Fruit fly (Drosophila melanogaster) Kc167 (cell line): ENCODE measurements around the gene CG14722.

ENCODE experiments used
- Sin3A ChIP-seq: fragments of >200 bp; optimal IDR thresholded peaks from 2 replicates; lab custom pipeline; 2018; ENCODE audit warnings: missing external identifiers
- h ChIP-seq: fragments of >200 bp; optimal IDR thresholded peaks from 3 replicates; lab custom pipeline; 2018; ENCODE audit warnings: missing external identifiers
- psq ChIP-seq: fragments of >200 bp; optimal IDR thresholded peaks from 2 replicates; lab custom pipeline; 2017; ENCODE audit warnings: missing external identifiers

DNA sequence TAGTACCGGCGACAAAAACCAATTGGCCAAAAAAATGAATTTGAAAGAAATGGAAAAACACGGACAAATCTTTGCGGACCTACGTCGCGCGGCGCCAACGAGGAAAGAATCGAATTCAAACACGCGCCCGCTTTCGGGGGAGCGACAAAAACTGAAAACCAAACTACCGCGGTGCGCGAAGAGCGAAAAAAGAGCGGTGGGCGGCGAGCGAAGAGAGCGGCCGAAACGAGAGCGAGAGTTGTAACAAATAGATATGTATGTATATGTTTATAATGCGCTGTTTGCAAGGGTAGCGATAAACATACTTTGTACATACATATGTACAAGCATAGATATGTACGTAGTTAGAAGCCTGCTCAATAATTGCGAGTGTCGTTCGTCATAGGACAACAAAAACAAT is 18.3 kb downstream of the CG14722 start:
- TF ChIP-seq Sin3A (lab: Kevin White, UChicago) = no peak
- TF ChIP-seq psq (lab: Kevin White, UChicago) = no peak
- no peak for TF ChIP-seq h (lab: Kevin White, UChicago)
